Fruit fly (Drosophila melanogaster): ENCODE measurements around the gene CG33098.

- no peak for TF ChIP-seq CG12605 (GFP tag; IDR thresholded peaks at IDR 0.05)
- TF ChIP-seq CG15710 (tag; optimal IDR thresholded peaks at IDR 0.05): no peak
- TF ChIP-seq gl (tag; optimal IDR thresholded peaks at IDR 0.05): no peak
- TF ChIP-seq rn (GFP tag; IDR thresholded peaks at IDR 0.05): no peak
- no peak for TF ChIP-seq CG32121 (GFP tag; IDR thresholded peaks at IDR 0.05)
- TF ChIP-seq CG9948 (tag; optimal IDR thresholded peaks at IDR 0.05): no peak
- no peak for TF ChIP-seq EcR (GFP tag; optimal IDR thresholded peaks at IDR 0.05)
- TF ChIP-seq CG8159 (tag; optimal IDR thresholded peaks at IDR 0.05): peak; percentile 15
- TF ChIP-seq Snoo (tag; optimal IDR thresholded peaks at IDR 0.05): no peak
These were observed 41.0 kb upstream of the CG33098 start for dm6 chr3R:12345989-12346388.
